Fruit fly (Drosophila melanogaster): ENCODE measurements around the gene CG6726.
A peak's percentile ranks its signal among the peaks of the same experiment; 100 is the strongest.

Gene CG6726

dm6 chr3R:23091586-23092228 lies at the start of gene CG6726, which contains the start of gene CG17110:
Gene CG6726 (plus strand): TSS chr3R:23091724.
Gene CG17110 (plus strand): TSS chr3R:23091724.
- TF ChIP-seq CG17801 (GFP tag; optimal IDR thresholded peaks at IDR 0.05; ENCODE audit: partially characterized antibody) = peak; percentile 46

dm6 chr3R:23041941-23042340 lies 49.6 kb upstream of the CG6726 start, which contains the start of gene CG13838:
Gene CG13838 (plus strand): TSS chr3R:23042241.
- no peak for TF ChIP-seq CG17801 (GFP tag; optimal IDR thresholded peaks at IDR 0.05; ENCODE audit: partially characterized antibody)

- TF ChIP-seq CG17801 (GFP tag; optimal IDR thresholded peaks at IDR 0.05; ENCODE audit: partially characterized antibody) = no peak
Observed at dm6 chr3R:23042746-23043265, 48.7 kb upstream of the CG6726 start.

dm6 chr3R:23043690-23044089 lies 47.8 kb upstream of the CG6726 start, which contains the start of gene CG13837:
Gene CG13837 (plus strand): TSS chr3R:23043990.
- TF ChIP-seq CG17801 (GFP tag; optimal IDR thresholded peaks at IDR 0.05; ENCODE audit: partially characterized antibody) = no peak

- TF ChIP-seq CG17801 (GFP tag; optimal IDR thresholded peaks at IDR 0.05; ENCODE audit: partially characterized antibody) = no peak
Observed at dm6 chr3R:23046529-23046943, 45.0 kb upstream of the CG6726 start.

- TF ChIP-seq CG17801 (GFP tag; optimal IDR thresholded peaks at IDR 0.05; ENCODE audit: partially characterized antibody) = no peak
Observed at dm6 chr3R:23048089-23048689, 43.3 kb upstream of the CG6726 start, which contains the start of gene CG17121. Gene CG17121 (minus strand): TSS chr3R:23048214.

dm6 chr3R:23048690-23049118 lies 42.8 kb upstream of the CG6726 start:
- TF ChIP-seq CG17801 (GFP tag; optimal IDR thresholded peaks at IDR 0.05; ENCODE audit: partially characterized antibody) = no peak

- no peak for TF ChIP-seq CG17801 (GFP tag; optimal IDR thresholded peaks at IDR 0.05; ENCODE audit: partially characterized antibody)
Observed at dm6 chr3R:23051639-23052125, 39.8 kb upstream of the CG6726 start, which contains the start of gene Gr94a. Gene Gr94a (plus strand): TSS chr3R:23051689.

dm6 chr3R:23053135-23053730 lies 38.3 kb upstream of the CG6726 start:
- TF ChIP-seq CG17801 (GFP tag; optimal IDR thresholded peaks at IDR 0.05; ENCODE audit: partially characterized antibody) = no peak

dm6 chr3R:23053936-23054335 lies 37.6 kb upstream of the CG6726 start, which contains the start of gene p53:
Gene p53 (minus strand): TSS chr3R:23054082.
- no peak for TF ChIP-seq CG17801 (GFP tag; optimal IDR thresholded peaks at IDR 0.05; ENCODE audit: partially characterized antibody)

- TF ChIP-seq CG17801 (GFP tag; optimal IDR thresholded peaks at IDR 0.05; ENCODE audit: partially characterized antibody) = no peak
Observed at dm6 chr3R:23056113-23056512, 35.4 kb upstream of the CG6726 start.

- TF ChIP-seq CG17801 (GFP tag; optimal IDR thresholded peaks at IDR 0.05; ENCODE audit: partially characterized antibody) = no peak
Observed at dm6 chr3R:23056753-23057152, 34.8 kb upstream of the CG6726 start.

- TF ChIP-seq CG17801 (GFP tag; optimal IDR thresholded peaks at IDR 0.05; ENCODE audit: partially characterized antibody) = no peak
Observed at dm6 chr3R:23057390-23057789, 34.1 kb upstream of the CG6726 start.

dm6 chr3R:23058858-23059257 lies 32.7 kb upstream of the CG6726 start, which contains the start of gene Ctns:
Gene Ctns (minus strand): TSS chr3R:23058958.
- no peak for TF ChIP-seq CG17801 (GFP tag; optimal IDR thresholded peaks at IDR 0.05; ENCODE audit: partially characterized antibody)

- no peak for TF ChIP-seq CG17801 (GFP tag; optimal IDR thresholded peaks at IDR 0.05; ENCODE audit: partially characterized antibody)
Observed at dm6 chr3R:23060166-23060565, 31.4 kb upstream of the CG6726 start.

Data from ovary, adult (tissue).